Worm (Caenorhabditis elegans) whole organism, L4 larva: ENCODE results near the gene str-48.
A peak's percentile ranks its signal among the peaks of the same experiment; 100 is the strongest.

Experiments used
- R02D3.7 ChIP-seq: fragments of 150-350 bp; sonication (generic microtip); optimal IDR thresholded peaks from 3 replicates; lab custom pipeline; 2014; ENCODE audit warnings: missing biosample characterization, missing genetic modification characterization
- ZK546.5 ChIP-seq, 2 experiments: sonication (generic microtip); optimal IDR thresholded peaks; 2 replicates each; lab custom pipeline; 2017; ENCODE audit warnings: missing biosample characterization in 2 of 2, missing genetic modification characterization in 2 of 2
- ces-1 ChIP-seq: fragments of 150-350 bp; sonication (generic microtip); optimal IDR thresholded peaks from 4 replicates; lab custom pipeline; 2014; ENCODE audit warnings: missing biosample characterization, missing genetic modification reagents, missing genetic modification characterization
- cey-2 ChIP-seq: sonication (generic microtip); optimal IDR thresholded peaks from 3 replicates; lab custom pipeline; 2017; ENCODE audit warnings: missing genetic modification characterization, mild to moderate bottlenecking, missing compliant biosample characterization, antibody characterized with exemption, borderline replicate concordance; ENCODE audit not compliant: insufficient read depth
- dpl-1 ChIP-seq: fragments of 150-350 bp; optimal IDR thresholded peaks from 2 replicates; lab custom pipeline; 2014; ENCODE audit warnings: missing biosample characterization, missing genetic modification reagents, missing genetic modification characterization
- hmg-1.1 ChIP-seq: fragments of 200-800 bp; sonication (Bioruptor generic); IDR thresholded peaks from 2 replicates; pipeline ENCODE4 v1.3.6; 2022; ENCODE audit warnings: missing genetic modification reagents, missing genetic modification characterization, missing compliant biosample characterization
- lsy-2 ChIP-seq, 2 experiments: fragments of 150-350 bp in 1 of 2; sonication (generic microtip) in 1 of 2; optimal IDR thresholded peaks; 2 replicates each; lab custom pipeline; 2014 to 2017; ENCODE audit warnings: missing biosample characterization in 2 of 2, missing genetic modification characterization in 2 of 2
- pha-4 ChIP-seq, 2 experiments: fragments of 150-350 bp in 1 of 2; fragments of 200-800 bp in 1 of 2; sonication (Bioruptor generic) in 1 of 2; IDR thresholded peaks in 1 of 2; optimal IDR thresholded peaks in 1 of 2; 2 replicates each; pipeline versions ENCODE4 v1.3.6 to Lab custom; 2014 to 2022; ENCODE audit warnings: missing genetic modification characterization in 2 of 2, missing genetic modification reagents in 2 of 2, missing biosample characterization in 1 of 2, missing compliant biosample characterization in 1 of 2
- saeg-2 ChIP-seq: fragments of 200-800 bp; sonication (Bioruptor generic); IDR thresholded peaks from 2 replicates; pipeline ENCODE4 v1.3.6; 2022; ENCODE audit warnings: missing genetic modification reagents, missing genetic modification characterization, missing compliant biosample characterization
- snpc-1.2 ChIP-seq: fragments of 200-800 bp; sonication (Bioruptor generic); IDR thresholded peaks from 2 replicates; pipeline ENCODE4 v1.3.6; 2022; ENCODE audit warnings: missing genetic modification reagents, missing genetic modification characterization, missing compliant biosample characterization
- snpc-4 ChIP-seq: fragments of 150-350 bp; optimal IDR thresholded peaks from 2 replicates; lab custom pipeline; 2014; ENCODE audit warnings: missing biosample characterization, missing genetic modification characterization
- unc-62 ChIP-seq, 3 experiments: fragments of 150-350 bp in 1 of 3; sonication (generic microtip); optimal IDR thresholded peaks in 2 of 3; peaks in 1 of 3; 1 replicate in 1 of 3; 2 replicates in 2 of 3; lab custom pipeline; 2014 to 2017; ENCODE audit warnings: missing biosample characterization in 3 of 3, missing genetic modification characterization in 3 of 3, missing genetic modification reagents in 3 of 3, missing genotype in 1 of 3
- zag-1 ChIP-seq: fragments of 150-350 bp; optimal IDR thresholded peaks from 2 replicates; lab custom pipeline; 2014; ENCODE audit warnings: missing biosample characterization, missing genetic modification characterization
- ztf-11 ChIP-seq: fragments of 150-350 bp; optimal IDR thresholded peaks from 2 replicates; lab custom pipeline; 2014; ENCODE audit warnings: missing biosample characterization, missing genetic modification characterization

ce11 chrIV:7149020-7149601 is 27.3 kb downstream of the str-48 start, which contains the start of gene C34D4.4:
- TF ChIP-seq unc-62 (GFP tag; optimal IDR thresholded peaks at IDR 0.05 in 1 of 2; lab: Kevin White, UChicago) (no peak), unc-62 (tag; optimal IDR thresholded peaks at IDR 0.05; lab: Kevin White, UChicago) (no peak), pha-4 (GFP tag; IDR thresholded peaks at IDR 0.05; lab: Robert Waterston, UW) (no peak), pha-4 (tag; optimal IDR thresholded peaks at IDR 0.05; lab: Kevin White, UChicago) (peak; percentile 13), dpl-1 (peak; percentile 58), ZK546.5 (tag; optimal IDR thresholded peaks at IDR 0.05; lab: Kevin White, UChicago) (no peak), ztf-11 (tag; lab: Kevin White, UChicago) (no peak), lsy-2 (tag; optimal IDR thresholded peaks at IDR 0.05; lab: Kevin White, UChicago) (peak; percentile 44 to 96), snpc-4 (no peak), zag-1 (tag; lab: Kevin White, UChicago) (no peak), cey-2 (tag; lab: Kevin White, UChicago) (no peak), R02D3.7 (tag; lab: Kevin White, UChicago) (no peak), snpc-1.2 (GFP tag; lab: Robert Waterston, UW) (no peak), saeg-2 (no peak), ces-1 (GFP tag; lab: Kevin White, UChicago) (no peak), hmg-1.1 (no peak)
